Worm (Caenorhabditis elegans): ENCODE results near the gene col-131.

col-131 gene

DNA sequence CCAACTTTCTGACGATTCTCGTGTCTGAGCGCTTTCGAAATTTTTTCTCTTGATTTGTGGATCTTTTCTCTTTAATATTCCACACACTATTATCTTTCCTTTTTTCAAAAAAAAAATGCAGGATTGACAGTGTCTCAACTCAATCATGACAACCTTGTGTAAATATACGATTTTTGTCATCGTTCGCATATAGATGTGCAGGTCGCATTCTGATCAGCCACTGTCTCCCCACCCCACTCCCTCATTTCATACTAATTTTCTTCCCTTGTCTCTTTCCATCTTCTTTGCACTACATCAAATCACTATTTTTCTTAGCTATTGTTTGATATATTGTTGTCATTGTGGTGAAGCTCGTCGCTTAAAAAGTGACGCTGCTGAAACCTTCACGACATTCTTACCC lies 31.8 kb downstream of the col-131 start:
- TF ChIP-seq nhr-90 (tag; optimal IDR thresholded peaks at IDR 0.05) (no peak), Y79H2A.3 (GFP tag; conservative IDR thresholded peaks at IDR 0.05) (peak; percentile 52; the same call in 1 of the 2 replicates), atf-7 (tag; optimal IDR thresholded peaks at IDR 0.05) (no peak), ZK185.1 (tag; optimal IDR thresholded peaks at IDR 0.05; ENCODE audit: poor library complexity, severe bottlenecking) (no peak), ztf-3 (GFP tag; optimal IDR thresholded peaks at IDR 0.05) (no peak), Y56A3A.18 (GFP tag; IDR thresholded peaks at IDR 0.05) (no peak), aptf-3 (GFP tag; IDR thresholded peaks at IDR 0.05) (no peak), lsl-1 (GFP tag; optimal IDR thresholded peaks at IDR 0.05) (no peak), Y53G8AR.9 (GFP tag; conservative IDR thresholded peaks at IDR 0.05) (no peak), F52B5.7 (tag; optimal IDR thresholded peaks at IDR 0.05) (peak; percentile 73), attf-6 (GFP tag; IDR thresholded peaks at IDR 0.05) (0 out of 2 replicates have a peak, but pooled peaks have one; percentile 20), hsf-1 (GFP tag; IDR thresholded peaks at IDR 0.05) (no peak), ama-1 (optimal IDR thresholded peaks at IDR 0.05) (no peak), ama-1 (GFP tag; optimal IDR thresholded peaks at IDR 0.05) (peak in 1 of 2 experiments; percentile 32), madf-6 (GFP tag; IDR thresholded peaks at IDR 0.05) (no peak), efl-1 (GFP tag; optimal IDR thresholded peaks at IDR 0.05) (no peak), cebp-1 (GFP tag; IDR thresholded peaks at IDR 0.05) (no peak), cebp-1 (tag; optimal IDR thresholded peaks at IDR 0.05) (peak; percentile 14), snpc-4 (GFP tag; optimal IDR thresholded peaks at IDR 0.05) (no peak), snpc-4 (tag; optimal IDR thresholded peaks at IDR 0.05) (peak in 1 of 4 experiments; percentile 19), pbrm-1 (GFP tag; IDR thresholded peaks at IDR 0.05) (no peak), bed-1 (GFP tag; IDR thresholded peaks at IDR 0.05) (no peak), F57C9.4 (tag; optimal IDR thresholded peaks at IDR 0.05) (no peak), F37B4.10 (GFP tag; IDR thresholded peaks at IDR 0.05) (no peak), K12H6.12 (tag; optimal IDR thresholded peaks at IDR 0.05) (no peak), somi-1 (GFP tag; optimal IDR thresholded peaks at IDR 0.05) (no peak), chd-7 (tag; optimal IDR thresholded peaks at IDR 0.05) (no peak), pha-4 (tag; optimal IDR thresholded peaks at IDR 0.05) (no peak), B0336.3 (GFP tag; IDR thresholded peaks at IDR 0.05) (peak; percentile 40; the same call in 1 of the 2 replicates), repo-1 (tag; optimal IDR thresholded peaks at IDR 0.05) (no peak), mel-28 (tag; optimal IDR thresholded peaks at IDR 0.05; ENCODE audit: borderline replicate concordance) (no peak), Y95B8A.8 (GFP tag; IDR thresholded peaks at IDR 0.05) (no peak), lin-40 (tag; optimal IDR thresholded peaks at IDR 0.05) (no peak), ets-4 (GFP tag; optimal IDR thresholded peaks at IDR 0.05) (no peak), tlf-1 (GFP tag; optimal IDR thresholded peaks at IDR 0.05) (no peak), athp-1 (tag; optimal IDR thresholded peaks at IDR 0.05) (peak; percentile 40), F49E8.2 (tag; optimal IDR thresholded peaks at IDR 0.05; ENCODE audit: insufficient read depth) (peak; percentile 11), madf-3 (GFP tag; IDR thresholded peaks at IDR 0.05) (0 out of 2 replicates have a peak, but pooled peaks have one; percentile 32), hrde-1 (tag; optimal IDR thresholded peaks at IDR 0.05; ENCODE audit: borderline replicate concordance) (peak; percentile 37), F39B2.1 (GFP tag; IDR thresholded peaks at IDR 0.05) (no peak), unc-130 (GFP tag; optimal IDR thresholded peaks at IDR 0.05) (no peak), lin-35 (GFP tag; optimal IDR thresholded peaks at IDR 0.05) (no peak)
